Worm (Caenorhabditis elegans) whole organism, L3 larva: Measurements from ENCODE around the gene str-85.

ENCODE experiments used
- elt-1 ChIP-seq: fragments of 150-350 bp; optimal IDR thresholded peaks from 2 replicates; lab custom pipeline; 2014; ENCODE audit warnings: missing biosample characterization, missing genetic modification characterization
- elt-2 ChIP-seq: sonication (generic microtip); optimal IDR thresholded peaks from 2 replicates; lab custom pipeline; 2016; ENCODE audit warnings: missing genetic modification reagents, mild to moderate bottlenecking, missing genetic modification characterization, missing compliant biosample characterization
- fos-1 ChIP-seq: fragments of 150-350 bp; optimal IDR thresholded peaks from 2 replicates; lab custom pipeline; 2014; ENCODE audit warnings: missing biosample characterization, missing genetic modification characterization
- nhr-11 ChIP-seq: fragments of 150-350 bp; optimal IDR thresholded peaks from 2 replicates; lab custom pipeline; 2014; ENCODE audit warnings: missing biosample characterization, missing genetic modification characterization
- snpc-4 ChIP-seq: fragments of 150-350 bp; optimal IDR thresholded peaks from 2 replicates; lab custom pipeline; 2014; ENCODE audit warnings: missing biosample characterization, missing genetic modification characterization
- ztf-4 ChIP-seq: fragments of 150-350 bp; optimal IDR thresholded peaks from 2 replicates; lab custom pipeline; 2014; ENCODE audit warnings: missing biosample characterization, missing genetic modification characterization

DNA sequence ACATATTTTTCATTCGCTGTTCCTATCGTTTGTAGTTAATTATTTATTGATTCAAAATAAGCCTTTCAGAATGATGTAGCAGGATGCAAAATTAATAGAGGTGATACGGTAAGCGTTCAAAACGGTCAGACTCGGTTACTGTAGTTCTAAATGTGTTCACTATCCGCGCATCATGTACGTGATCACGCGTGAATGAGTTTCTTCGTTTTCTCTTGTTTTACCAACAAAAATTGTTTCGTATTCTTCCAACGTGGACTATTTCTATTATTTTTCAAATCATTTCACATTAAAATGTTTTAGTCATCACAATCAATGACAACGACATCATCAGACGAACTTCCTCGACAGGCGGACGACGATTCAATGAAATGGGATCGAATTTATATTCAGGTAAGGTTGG, 38.1 kb downstream of the str-85 start, which contains the start of gene gck-1:
- TF ChIP-seq nhr-11 (tag; lab: Kevin White, UChicago) (no peak), elt-1 (tag; lab: Kevin White, UChicago) (no peak), fos-1 (tag; lab: Kevin White, UChicago) (no peak), ztf-4 (tag; lab: Kevin White, UChicago) (no peak), snpc-4 (tag; lab: Kevin White, UChicago) (no peak), elt-2 (tag; lab: Kevin White, UChicago) (no peak)
